Worm (Caenorhabditis elegans) whole organism, L3 larva: ENCODE data around the gene col-151.

Source experiments
- aly-2 ChIP-seq: fragments of 150-350 bp; optimal IDR thresholded peaks from 2 replicates; lab custom pipeline; 2014; ENCODE audit warnings: missing biosample characterization, missing genetic modification characterization
- fos-1 ChIP-seq: fragments of 150-350 bp; optimal IDR thresholded peaks from 2 replicates; lab custom pipeline; 2014; ENCODE audit warnings: missing biosample characterization, missing genetic modification characterization
- lin-39 ChIP-seq: fragments of 150-350 bp; optimal IDR thresholded peaks from 2 replicates; lab custom pipeline; 2018; ENCODE audit warnings: missing biosample characterization, missing genetic modification reagents, missing genetic modification characterization
- nhr-23 ChIP-seq: fragments of 150-350 bp; optimal IDR thresholded peaks from 2 replicates; lab custom pipeline; 2014; ENCODE audit warnings: missing biosample characterization, missing genetic modification reagents, missing genetic modification characterization
- nhr-76 ChIP-seq: fragments of 150-350 bp; sonication (generic microtip); optimal IDR thresholded peaks from 5 replicates; lab custom pipeline; 2014; ENCODE audit warnings: missing biosample characterization, missing genetic modification characterization
- pha-4 ChIP-seq: fragments of 150-350 bp; optimal IDR thresholded peaks from 2 replicates; lab custom pipeline; 2014; ENCODE audit warnings: missing biosample characterization, missing genetic modification reagents, missing genetic modification characterization

- no peak for TF ChIP-seq fos-1 (tag; lab: Kevin White, UChicago)
- no peak for TF ChIP-seq nhr-23 (tag; lab: Kevin White, UChicago)
- TF ChIP-seq nhr-76 (tag; lab: Kevin White, UChicago), result no peak
- peak; percentile 23 for TF ChIP-seq pha-4
- TF ChIP-seq lin-39 (tag; lab: Kevin White, UChicago), result no peak
- no peak for TF ChIP-seq aly-2 (tag; lab: Kevin White, UChicago)
Observed at ce11 chrV:10371951-10372350, 23.1 kb downstream of the col-151 start, which contains the start of gene ugt-49.
